Worm (Caenorhabditis elegans): ENCODE results near the gene ulp-2.

Gene ulp-2

DNA sequence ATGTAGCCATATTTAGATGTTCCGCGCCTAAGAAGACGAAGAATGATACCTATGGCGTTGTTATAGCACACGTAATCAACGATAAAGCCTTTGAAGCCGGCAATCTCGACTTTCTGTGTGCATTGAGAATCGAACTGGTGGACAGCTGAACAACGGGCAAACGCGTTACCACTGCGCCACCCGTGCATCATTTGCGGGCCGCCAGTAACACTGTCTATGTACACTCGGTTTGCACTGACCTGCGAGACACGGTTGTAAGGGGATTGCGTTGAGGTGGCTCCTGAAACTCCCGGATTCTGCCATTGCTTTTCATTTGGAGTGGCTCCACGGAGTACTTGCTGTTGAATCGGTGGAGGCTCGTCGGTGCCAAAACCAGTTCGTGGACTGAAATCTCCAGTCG, 17.3 kb downstream of the ulp-2 start (continued):
- TF ChIP-seq unc-86 (tag; optimal IDR thresholded peaks at IDR 0.05), result no peak
- no peak for TF ChIP-seq nhr-12 (tag; optimal IDR thresholded peaks at IDR 0.05)
- TF ChIP-seq snpc-4 (tag; optimal IDR thresholded peaks at IDR 0.05), result no peak

DNA sequence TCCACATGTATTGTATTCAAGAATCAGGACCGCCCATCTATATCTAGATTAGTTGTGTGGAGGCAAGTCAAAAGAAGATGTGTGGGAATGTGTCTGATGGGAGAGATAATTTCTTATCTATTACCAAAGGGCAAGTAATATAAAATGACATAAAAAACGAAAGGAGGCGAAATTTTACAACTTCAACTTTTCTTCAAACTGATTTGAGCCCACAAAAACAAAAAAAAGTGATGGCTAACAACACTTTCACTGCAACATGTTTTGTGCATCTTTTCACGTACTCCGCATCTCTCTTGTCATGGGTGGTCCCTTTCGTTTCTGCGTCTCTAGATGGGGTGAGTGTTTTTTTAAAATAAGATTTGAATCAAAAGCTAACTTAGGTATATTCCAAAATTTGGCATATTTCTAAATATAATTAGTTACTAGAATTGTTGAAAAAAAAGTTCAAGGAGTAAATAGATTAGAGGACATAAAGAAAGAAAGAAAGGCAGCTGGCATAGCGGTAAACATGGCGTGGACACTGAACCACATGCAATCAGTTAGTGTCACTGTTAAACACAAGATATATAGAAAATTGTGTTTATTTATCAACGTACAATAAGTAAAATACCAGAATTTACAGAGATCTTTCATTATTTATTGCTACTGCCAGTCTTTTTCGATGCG, 18.0 kb downstream of the ulp-2 start, which contains the start of gene ZK546.19:
ZK546.19 (plus strand) TSS at position 186 of the 666 bp plus-strand sequence.
- no peak for TF ChIP-seq F16B12.6 (tag; optimal IDR thresholded peaks at IDR 0.05)
- TF ChIP-seq unc-86 (tag; optimal IDR thresholded peaks at IDR 0.05), result no peak
- no peak for TF ChIP-seq dsc-1 (tag; optimal IDR thresholded peaks at IDR 0.05)
- no peak for TF ChIP-seq unc-30 (tag; optimal IDR thresholded peaks at IDR 0.05)
- TF ChIP-seq nhr-76 (tag; optimal IDR thresholded peaks at IDR 0.05), result no peak
- no peak for TF ChIP-seq aha-1 (tag; optimal IDR thresholded peaks at IDR 0.05)
- TF ChIP-seq unc-62 (GFP tag; optimal IDR thresholded peaks at IDR 0.05), result no peak
- TF ChIP-seq lin-14 (GFP tag; optimal IDR thresholded peaks at IDR 0.05), result peak; percentile 69
- TF ChIP-seq lsy-2 (tag; optimal IDR thresholded peaks at IDR 0.05), result peak in 1 of 2 experiments; percentile 15
- no peak for TF ChIP-seq elt-3 (tag; optimal IDR thresholded peaks at IDR 0.05)
- peak; percentile 49 for TF ChIP-seq blmp-1 (tag; optimal IDR thresholded peaks at IDR 0.05)
- TF ChIP-seq nhr-71 (tag; optimal IDR thresholded peaks at IDR 0.05), result peak; percentile 39
- no peak for TF ChIP-seq irx-1 (tag; optimal IDR thresholded peaks at IDR 0.05)
- no peak for TF ChIP-seq efl-3 (GFP tag; optimal IDR thresholded peaks at IDR 0.05)
- TF ChIP-seq ceh-82 (tag; optimal IDR thresholded peaks at IDR 0.05), result no peak
- no peak for TF ChIP-seq nhr-28 (tag; optimal IDR thresholded peaks at IDR 0.05)
- no peak for TF ChIP-seq rnt-1 (tag; optimal IDR thresholded peaks at IDR 0.05)
- TF ChIP-seq elt-2 (tag; optimal IDR thresholded peaks at IDR 0.05), result peak; percentile 39
- TF ChIP-seq vab-15 (tag; optimal IDR thresholded peaks at IDR 0.05), result no peak
- no peak for TF ChIP-seq egl-27 (tag; optimal IDR thresholded peaks at IDR 0.05)
- TF ChIP-seq grh-1 (GFP tag; IDR thresholded peaks at IDR 0.05), result no peak
- TF ChIP-seq C16A3.4 (tag; optimal IDR thresholded peaks at IDR 0.05), result peak; percentile 31
- no peak for TF ChIP-seq lir-3 (tag; optimal IDR thresholded peaks at IDR 0.05; ENCODE audit: poor library complexity)
- TF ChIP-seq mep-1 (tag; optimal IDR thresholded peaks at IDR 0.05), result no peak
- peak; percentile 60 for TF ChIP-seq nhr-85 (tag)
- TF ChIP-seq jun-1 (tag; optimal IDR thresholded peaks at IDR 0.05), result no peak
- no peak for TF ChIP-seq C04F5.9 (tag; optimal IDR thresholded peaks at IDR 0.05)
- TF ChIP-seq lin-35 (GFP tag; optimal IDR thresholded peaks at IDR 0.05), result no peak
- TF ChIP-seq hlh-4 (tag; optimal IDR thresholded peaks at IDR 0.05), result no peak
- no peak for TF ChIP-seq nhr-77 (tag; optimal IDR thresholded peaks at IDR 0.05)
- TF ChIP-seq ceh-88 (GFP tag; IDR thresholded peaks at IDR 0.05), result no peak
- TF ChIP-seq fkh-8 (tag; optimal IDR thresholded peaks at IDR 0.05), result no peak
- no peak for TF ChIP-seq fkh-10 (GFP tag; optimal IDR thresholded peaks at IDR 0.05)
- no peak for TF ChIP-seq xbp-1 (tag; optimal IDR thresholded peaks at IDR 0.05)
- no peak for TF ChIP-seq Y116A8C.19 (tag; optimal IDR thresholded peaks at IDR 0.05; ENCODE audit: borderline replicate concordance)
- no peak for TF ChIP-seq mef-2 (tag; optimal IDR thresholded peaks at IDR 0.05)

DNA sequence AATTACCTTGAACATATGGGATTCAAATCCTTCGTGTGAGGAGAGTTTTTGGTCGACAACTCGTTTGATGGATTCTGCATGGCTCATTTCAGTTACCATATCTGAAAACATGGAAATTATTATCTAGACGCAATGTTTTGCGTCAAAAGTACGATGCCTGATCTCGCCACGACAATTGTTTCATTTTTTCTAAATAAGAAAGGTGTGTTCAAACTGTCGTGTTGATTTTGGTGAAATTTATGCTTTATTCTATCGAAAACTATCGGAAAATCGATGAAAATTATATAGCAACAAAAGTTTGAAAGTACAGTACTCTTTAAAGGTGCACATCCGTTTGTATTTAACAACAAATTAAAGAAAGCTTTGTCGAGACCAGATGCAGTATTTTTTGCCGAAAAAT, 18.6 kb downstream of the ulp-2 start, which contains the start of gene cblc-1:
cblc-1 (minus strand) TSS at position 101 of the 400 bp plus-strand sequence.
- TF ChIP-seq unc-30 (tag; optimal IDR thresholded peaks at IDR 0.05), result no peak
- TF ChIP-seq ces-1 (GFP tag; optimal IDR thresholded peaks at IDR 0.05), result no peak
- no peak for TF ChIP-seq nhr-12 (tag; optimal IDR thresholded peaks at IDR 0.05)
- no peak for TF ChIP-seq sox-4 (tag; optimal IDR thresholded peaks at IDR 0.05)
- TF ChIP-seq mep-1 (tag; optimal IDR thresholded peaks at IDR 0.05), result no peak
- no peak for TF ChIP-seq fkh-8 (tag; optimal IDR thresholded peaks at IDR 0.05)
- TF ChIP-seq lir-3 (tag; optimal IDR thresholded peaks at IDR 0.05; ENCODE audit: poor library complexity), result no peak
- no peak for TF ChIP-seq fos-1 (tag; optimal IDR thresholded peaks at IDR 0.05)
- no peak for TF ChIP-seq nhr-20 (tag; optimal IDR thresholded peaks at IDR 0.05)
- TF ChIP-seq swsn-7 (tag; optimal IDR thresholded peaks at IDR 0.05), result no peak
- TF ChIP-seq snpc-4 (tag; optimal IDR thresholded peaks at IDR 0.05), result no peak
- no peak for TF ChIP-seq sup-37 (GFP tag; optimal IDR thresholded peaks at IDR 0.05)
- TF ChIP-seq zag-1 (tag; optimal IDR thresholded peaks at IDR 0.05), result no peak
- no peak for TF ChIP-seq aha-1 (tag; optimal IDR thresholded peaks at IDR 0.05)
- no peak for TF ChIP-seq nhr-47 (tag; optimal IDR thresholded peaks at IDR 0.05)
- TF ChIP-seq xbp-1 (tag; optimal IDR thresholded peaks at IDR 0.05), result no peak
- TF ChIP-seq F16B12.6 (tag; optimal IDR thresholded peaks at IDR 0.05), result no peak

All from whole organism, L1 larva.